Worm (Caenorhabditis elegans) whole organism, young adult: ENCODE measurements around the gene Y75B8A.19.
A peak's percentile ranks its signal among the peaks of the same experiment; 100 is the strongest.

Experiments used
- F10E7.11 ChIP-seq: sonication (generic microtip); optimal IDR thresholded peaks from 2 replicates; lab custom pipeline; 2017; ENCODE audit warnings: mild to moderate bottlenecking, missing genetic modification characterization, moderate library complexity, missing compliant biosample characterization
- F57A8.1 ChIP-seq: fragments of 200-800 bp; sonication (Bioruptor generic); optimal IDR thresholded peaks from 2 replicates; lab custom pipeline; 2018; ENCODE audit warnings: mild to moderate bottlenecking, missing genetic modification characterization, moderate library complexity, missing compliant biosample characterization
- K11D2.4 ChIP-seq: fragments of 200-800 bp; sonication (Bioruptor generic); IDR thresholded peaks from 2 replicates; pipeline ENCODE4 v1.3.6; 2022; ENCODE audit warnings: missing genetic modification reagents, missing genetic modification characterization, missing compliant biosample characterization
- Y95B8A.8 ChIP-seq: fragments of 200-800 bp; sonication (Bioruptor generic); IDR thresholded peaks from 2 replicates; pipeline ENCODE4 v1.3.6; 2022; ENCODE audit warnings: missing genetic modification reagents, missing genetic modification characterization, missing compliant biosample characterization
- attf-3 ChIP-seq: fragments of 200-800 bp; sonication (Bioruptor generic); conservative IDR thresholded peaks from 2 replicates; pipeline ENCODE4 v1.3.6; 2022; ENCODE audit warnings: missing genetic modification reagents, missing genetic modification characterization, missing compliant biosample characterization
- attf-6 ChIP-seq: fragments of 200-800 bp; sonication (Bioruptor generic); IDR thresholded peaks from 2 replicates; pipeline ENCODE4 v1.3.6; 2022; ENCODE audit warnings: missing genetic modification reagents, missing genetic modification characterization, missing compliant biosample characterization
- ceh-91 ChIP-seq: fragments of 200-800 bp; sonication (Bioruptor generic); IDR thresholded peaks from 2 replicates; pipeline ENCODE4 v1.3.6; 2022; ENCODE audit warnings: missing genetic modification reagents, missing genetic modification characterization, missing compliant biosample characterization
- dox-1 ChIP-seq: fragments of 200-800 bp; sonication (Bioruptor generic); IDR thresholded peaks from 2 replicates; pipeline ENCODE4 v1.3.6; 2022; ENCODE audit warnings: missing genetic modification reagents, missing genetic modification characterization, missing compliant biosample characterization
- efl-1 ChIP-seq: fragments of 150-350 bp; optimal IDR thresholded peaks from 2 replicates; lab custom pipeline; 2014; ENCODE audit warnings: missing biosample characterization, missing genetic modification reagents, missing genetic modification characterization
- egl-18 ChIP-seq: fragments of 200-800 bp; sonication (Bioruptor generic); IDR thresholded peaks from 2 replicates; pipeline ENCODE4 v1.3.6; 2022; ENCODE audit warnings: missing genetic modification reagents, missing genetic modification characterization, missing compliant biosample characterization
- egrh-3 ChIP-seq: fragments of 200-800 bp; sonication (Bioruptor generic); IDR thresholded peaks from 2 replicates; pipeline ENCODE4 v1.3.6; 2022; ENCODE audit warnings: missing genetic modification reagents, missing genetic modification characterization, missing compliant biosample characterization
- ets-4 ChIP-seq: fragments of 200-800 bp; sonication (Bioruptor generic); optimal IDR thresholded peaks from 2 replicates; lab custom pipeline; 2018; ENCODE audit warnings: mild to moderate bottlenecking, missing genetic modification characterization, missing compliant biosample characterization
- hmg-1.2 ChIP-seq: fragments of 200-800 bp; sonication (Bioruptor generic); IDR thresholded peaks from 2 replicates; pipeline ENCODE4 v1.3.6; 2022; ENCODE audit warnings: missing genetic modification reagents, missing genetic modification characterization, missing compliant biosample characterization
- hmg-20 ChIP-seq: fragments of 200-800 bp; sonication (Bioruptor generic); IDR thresholded peaks from 2 replicates; pipeline ENCODE4 v1.3.6; 2022; ENCODE audit warnings: missing genetic modification reagents, missing genetic modification characterization, missing compliant biosample characterization
- let-607 ChIP-seq, 2 experiments: fragments of 200-800 bp in 1 of 2; sonication (Bioruptor generic) in 1 of 2; sonication (generic microtip) in 1 of 2; optimal IDR thresholded peaks; 2 replicates each; lab custom pipeline; 2016 to 2018; ENCODE audit warnings: mild to moderate bottlenecking in 2 of 2, missing compliant biosample characterization in 2 of 2, missing genetic modification characterization in 2 of 2, moderate library complexity in 2 of 2, missing genotype in 1 of 2
- lin-35 ChIP-seq, 3 experiments: fragments of 150-350 bp in 2 of 3; sonication (generic microtip) in 1 of 3; optimal IDR thresholded peaks; 2 replicates each; lab custom pipeline; 2014 to 2018; ENCODE audit warnings: missing biosample characterization in 3 of 3, missing genetic modification characterization in 3 of 3, missing genetic modification reagents in 3 of 3
- lin-54 ChIP-seq: fragments of 200-800 bp; sonication (Bioruptor generic); optimal IDR thresholded peaks from 2 replicates; lab custom pipeline; 2018; ENCODE audit warnings: mild to moderate bottlenecking, missing genetic modification characterization, missing compliant biosample characterization
- mcd-1 ChIP-seq: fragments of 200-800 bp; sonication (Bioruptor generic); IDR thresholded peaks from 2 replicates; pipeline ENCODE4 v1.3.6; 2022; ENCODE audit warnings: missing genetic modification reagents, missing genetic modification characterization, missing compliant biosample characterization
- nfyb-1 ChIP-seq: fragments of 200-800 bp; sonication (Bioruptor generic); IDR thresholded peaks from 2 replicates; pipeline ENCODE4 v1.3.6; 2022; ENCODE audit warnings: missing genetic modification reagents, missing genetic modification characterization, missing compliant biosample characterization
- nhr-120 ChIP-seq: fragments of 200-800 bp; sonication (Bioruptor generic); IDR thresholded peaks from 2 replicates; pipeline ENCODE4 v1.3.6; 2022; ENCODE audit warnings: missing genetic modification characterization, missing compliant biosample characterization
- pha-4 ChIP-seq: fragments of 150-350 bp; sonication (generic microtip); optimal IDR thresholded peaks from 2 replicates; lab custom pipeline; 2014; ENCODE audit warnings: missing biosample characterization, missing genetic modification reagents, missing genetic modification characterization
- repo-1 ChIP-seq: sonication (generic microtip); optimal IDR thresholded peaks from 2 replicates; lab custom pipeline; 2017; ENCODE audit warnings: mild to moderate bottlenecking, missing genetic modification characterization, missing compliant biosample characterization
- rpc-1 ChIP-seq, 2 experiments: fragments of 150-350 bp in 1 of 2; sonication (generic microtip) in 1 of 2; optimal IDR thresholded peaks; 2 replicates each; lab custom pipeline; 2014 to 2018; ENCODE audit warnings: missing biosample characterization in 1 of 2, missing genetic modification characterization in 1 of 2, missing genetic modification reagents in 1 of 2, missing genotype in 1 of 2
- snpc-1.1 ChIP-seq: sonication (generic microtip); optimal IDR thresholded peaks from 2 replicates; lab custom pipeline; 2017; ENCODE audit warnings: missing genetic modification characterization, mild to moderate bottlenecking, missing compliant biosample characterization, antibody characterized with exemption, moderate library complexity, missing genotype, missing genetic modification reagents; ENCODE audit not compliant: insufficient read depth
- tbp1 ChIP-seq: fragments of 200-800 bp; sonication (Bioruptor generic); optimal IDR thresholded peaks from 2 replicates; lab custom pipeline; 2018; ENCODE audit warnings: mild to moderate bottlenecking, missing genetic modification characterization, missing compliant biosample characterization
- zfh-2 ChIP-seq: fragments of 200-800 bp; sonication (Bioruptor generic); conservative IDR thresholded peaks from 2 replicates; pipeline ENCODE4 v1.3.6; 2022; ENCODE audit warnings: missing genetic modification reagents, missing genetic modification characterization, missing compliant biosample characterization

Gene Y75B8A.19

ce11 chrIII:12273598-12274090 is 47.2 kb downstream of the Y75B8A.19 start, which contains the start of the genes Y75B8A.24 and Y75B8A.25 (continued):
- no peak for TF ChIP-seq rpc-1 (optimal IDR thresholded peaks at IDR 0.05; lab: Kevin White, UChicago)
- no peak for TF ChIP-seq rpc-1 (tag; optimal IDR thresholded peaks at IDR 0.05; lab: Kevin White, UChicago)
- TF ChIP-seq K11D2.4 (GFP tag; lab: Robert Waterston, UW) = peak; percentile 64; the same call in 1 of the 2 replicates
- TF ChIP-seq ets-4 (GFP tag; lab: Kevin White, UChicago) = no peak
- no peak for TF ChIP-seq egrh-3
- TF ChIP-seq tbp1 (GFP tag; lab: Kevin White, UChicago) = peak; percentile 39
- no peak for TF ChIP-seq F10E7.11 (tag; lab: Kevin White, UChicago)
- TF ChIP-seq attf-3 = peak; percentile 22; the same call in 1 of the 2 replicates

DNA sequence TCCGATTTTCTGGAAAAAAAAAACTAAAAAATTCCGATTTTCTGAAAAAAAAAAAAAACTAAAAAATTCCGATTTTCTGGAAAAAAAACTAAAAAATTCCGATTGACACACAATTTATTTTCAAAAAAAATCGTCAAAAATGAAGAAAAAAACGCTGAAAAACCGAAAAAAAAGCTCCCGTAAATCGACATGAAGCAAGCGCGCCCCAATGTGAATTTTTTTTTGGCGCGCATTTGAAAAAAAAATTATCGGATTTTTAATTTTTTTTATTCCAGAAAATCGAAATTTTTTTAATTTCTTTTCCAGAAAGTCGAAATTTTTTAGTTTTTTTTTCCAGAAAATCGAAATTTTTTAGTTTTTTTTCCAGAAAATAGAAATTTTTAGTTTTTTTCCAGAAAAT is 52.3 kb downstream of the Y75B8A.19 start:
- TF ChIP-seq egl-18 (no peak), mcd-1 (peak; percentile 78), Y95B8A.8 (no peak), F57A8.1 (GFP tag; lab: Kevin White, UChicago) (no peak), zfh-2 (no peak), dox-1 (GFP tag; lab: Robert Waterston, UW) (no peak), pha-4 (tag; lab: Kevin White, UChicago) (no peak), hmg-1.2 (GFP tag; lab: Robert Waterston, UW) (no peak), efl-1 (GFP tag; lab: Kevin White, UChicago) (no peak), nhr-120 (GFP tag; lab: Robert Waterston, UW) (no peak), lin-35 (GFP tag; optimal IDR thresholded peaks at IDR 0.05; lab: Kevin White, UChicago) (peak in 1 of 3 experiments; percentile 77), hmg-20 (GFP tag; lab: Robert Waterston, UW) (no peak), repo-1 (tag; lab: Kevin White, UChicago) (no peak), attf-3 (no peak), let-607 (tag; optimal IDR thresholded peaks at IDR 0.05; lab: Kevin White, UChicago) (no peak), nfyb-1 (GFP tag; lab: Robert Waterston, UW) (no peak), snpc-1.1 (tag; lab: Kevin White, UChicago) (no peak), lin-54 (GFP tag; lab: Kevin White, UChicago) (peak; percentile 51), ceh-91 (GFP tag; lab: Robert Waterston, UW) (no peak), attf-6 (no peak)
- TF ChIP-seq, all 124 proteins: peak for 3
